Worm (Caenorhabditis elegans) whole organism, L2 larva: ENCODE data around the gene C33F10.11.

Experiments used
- C34F6.9 ChIP-seq: fragments of 150-350 bp; optimal IDR thresholded peaks from 2 replicates; lab custom pipeline; 2014; ENCODE audit warnings: missing biosample characterization, missing genetic modification characterization
- R02D3.7 ChIP-seq: fragments of 150-350 bp; optimal IDR thresholded peaks from 2 replicates; lab custom pipeline; 2014; ENCODE audit warnings: missing biosample characterization, missing genetic modification characterization
- aly-2 ChIP-seq: fragments of 150-350 bp; optimal IDR thresholded peaks from 2 replicates; lab custom pipeline; 2014; ENCODE audit warnings: missing biosample characterization, missing genetic modification characterization
- elt-3 ChIP-seq: sonication (generic microtip); optimal IDR thresholded peaks from 2 replicates; lab custom pipeline; 2017; ENCODE audit warnings: missing biosample characterization, missing genetic modification characterization
- fos-1 ChIP-seq: fragments of 150-350 bp; optimal IDR thresholded peaks from 2 replicates; lab custom pipeline; 2014; ENCODE audit warnings: missing biosample characterization, missing genetic modification characterization
- lsy-2 ChIP-seq, 2 experiments: fragments of 150-350 bp in 1 of 2; sonication (generic microtip) in 1 of 2; optimal IDR thresholded peaks; 2 replicates each; lab custom pipeline; 2014 to 2017; ENCODE audit warnings: missing biosample characterization in 2 of 2, missing genetic modification characterization in 2 of 2
- nhr-129 ChIP-seq: fragments of 150-350 bp; optimal IDR thresholded peaks from 2 replicates; lab custom pipeline; 2014; ENCODE audit warnings: missing biosample characterization, missing genetic modification characterization
- nhr-237 ChIP-seq: fragments of 150-350 bp; optimal IDR thresholded peaks from 2 replicates; lab custom pipeline; 2014; ENCODE audit warnings: missing biosample characterization, missing genetic modification characterization
- nhr-25 ChIP-seq: fragments of 150-350 bp; sonication (generic microtip); optimal IDR thresholded peaks from 3 replicates; lab custom pipeline; 2014; ENCODE audit warnings: missing biosample characterization, missing genetic modification characterization
- peb-1 ChIP-seq: fragments of 150-350 bp; optimal IDR thresholded peaks from 2 replicates; lab custom pipeline; 2014; ENCODE audit warnings: missing biosample characterization, missing genetic modification characterization
- snpc-4 ChIP-seq: fragments of 150-350 bp; optimal IDR thresholded peaks from 2 replicates; lab custom pipeline; 2014; ENCODE audit warnings: missing biosample characterization, missing genetic modification characterization
- unc-39 ChIP-seq: fragments of 150-350 bp; optimal IDR thresholded peaks from 2 replicates; lab custom pipeline; 2014; ENCODE audit warnings: missing biosample characterization, missing genetic modification characterization
- unc-62 ChIP-seq: fragments of 150-350 bp; optimal IDR thresholded peaks from 2 replicates; lab custom pipeline; 2014; ENCODE audit warnings: missing biosample characterization, missing genetic modification reagents, missing genetic modification characterization
- ztf-11 ChIP-seq: sonication (generic microtip); optimal IDR thresholded peaks from 2 replicates; lab custom pipeline; 2017; ENCODE audit warnings: missing biosample characterization, missing genetic modification characterization

ce11 chrII:4822610-4823009 lies 12.1 kb downstream of the C33F10.11 start:
- TF ChIP-seq ztf-11 (tag; lab: Kevin White, UChicago) (no peak), snpc-4 (tag; lab: Kevin White, UChicago) (no peak), C34F6.9 (tag; lab: Kevin White, UChicago) (no peak), fos-1 (tag; lab: Kevin White, UChicago) (no peak), nhr-25 (tag; lab: Kevin White, UChicago) (no peak), nhr-237 (no peak), lsy-2 (tag; optimal IDR thresholded peaks at IDR 0.05; lab: Kevin White, UChicago) (no peak), unc-62 (GFP tag; lab: Kevin White, UChicago) (no peak), R02D3.7 (tag; lab: Kevin White, UChicago) (no peak), aly-2 (tag; lab: Kevin White, UChicago) (no peak), elt-3 (tag; lab: Kevin White, UChicago) (no peak), peb-1 (tag; lab: Kevin White, UChicago) (no peak), unc-39 (no peak), nhr-129 (tag; lab: Kevin White, UChicago) (no peak)
